Fruit fly (Drosophila melanogaster) ovary, adult (tissue): ENCODE measurements around the gene PsGEF.

Experiments used
- CG17801 ChIP-seq: fragments of 200-800 bp; optimal IDR thresholded peaks from 2 replicates; lab custom pipeline; 2019; ENCODE audit warnings: missing biosample characterization, mild to moderate bottlenecking, missing genetic modification characterization, moderate library complexity; ENCODE audit not compliant: partially characterized antibody

Gene PsGEF

DNA sequence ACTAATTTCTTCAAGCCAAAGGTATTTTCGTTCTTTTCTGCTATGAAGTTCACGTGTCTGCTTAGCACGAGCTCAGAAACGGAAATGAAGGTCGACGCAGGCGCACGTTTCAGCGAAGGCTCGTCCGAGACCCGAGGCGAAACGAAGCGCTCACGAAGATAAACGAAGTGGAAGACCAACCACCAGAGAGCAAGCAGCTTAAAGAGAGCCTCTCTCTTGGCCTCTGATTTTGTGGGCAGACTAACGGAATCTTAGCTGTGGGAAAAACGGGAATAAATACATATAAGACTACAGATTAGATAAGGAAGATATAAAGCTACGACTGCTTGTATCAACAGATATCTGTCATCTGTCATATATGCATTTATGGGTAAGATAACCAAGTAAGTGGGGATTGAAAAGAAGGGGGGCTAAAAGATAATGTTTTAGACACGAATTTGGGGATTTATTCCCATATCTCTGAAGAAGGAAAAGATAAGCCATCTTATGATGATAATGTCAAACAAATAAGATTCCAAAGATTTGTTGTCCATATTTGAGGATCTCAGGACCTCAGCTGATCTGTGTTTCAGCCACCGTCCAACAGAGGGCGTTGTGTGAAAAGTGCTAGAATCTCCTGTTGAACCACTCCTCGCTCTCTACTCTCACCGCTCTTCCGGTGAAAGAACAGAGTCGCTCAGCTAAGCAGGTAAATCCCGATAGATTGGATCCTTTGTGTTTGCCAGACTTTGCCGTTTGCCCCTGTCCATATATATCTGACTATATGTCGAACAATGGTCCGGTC, at the start of gene PsGEF:
Gene PsGEF, minus strand, starts transcription at position 86 of the 784 bp plus-strand sequence.
- TF ChIP-seq CG17801: no peak

dm6 chrX:2434913-2435312, 47.4 kb upstream of the PsGEF start:
- TF ChIP-seq CG17801: no peak

DNA sequence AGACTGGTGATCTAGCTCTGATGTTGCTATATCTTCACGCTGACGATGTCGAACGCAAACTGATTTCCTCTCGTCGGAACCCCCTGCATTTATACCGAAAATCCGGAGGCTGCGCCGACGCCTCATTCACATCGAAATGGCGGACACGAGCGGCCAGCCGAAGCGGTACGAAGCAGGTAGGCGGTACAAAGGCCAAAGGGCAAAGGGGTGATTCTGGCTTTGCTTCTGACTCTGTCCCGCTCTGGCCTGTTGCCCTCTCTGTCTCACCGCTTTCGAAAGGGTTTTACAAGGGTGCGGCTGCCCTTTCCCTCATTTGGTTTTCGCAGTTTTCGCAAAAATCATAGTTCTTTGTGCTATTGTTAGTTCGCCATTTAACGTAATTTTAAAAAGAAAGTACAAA, 41.4 kb upstream of the PsGEF start, which contains the start of gene gt:
Gene gt, minus strand, starts transcription at position 65 of the 400 bp plus-strand sequence.
- no peak for TF ChIP-seq CG17801

DNA sequence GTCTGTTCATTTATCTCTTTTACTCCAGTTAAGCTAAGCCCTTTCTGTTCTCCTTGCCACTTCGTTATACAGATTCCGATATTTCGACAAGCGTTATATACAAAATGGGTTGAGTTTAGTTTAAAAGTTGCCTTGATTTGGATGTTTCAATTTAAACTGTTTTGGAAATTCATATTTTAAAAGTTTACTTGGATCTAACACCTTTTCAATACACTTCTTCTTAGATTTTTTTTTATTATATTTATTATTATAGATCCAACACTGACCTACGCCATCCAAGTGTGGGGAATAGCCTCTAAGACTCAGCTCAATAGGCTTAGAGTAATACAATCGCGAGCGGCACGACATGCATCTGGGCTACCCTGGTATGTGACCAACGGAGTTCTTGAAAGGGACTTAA, 38.3 kb upstream of the PsGEF start, which contains the start of gene CG32797:
Gene CG32797, minus strand, starts transcription at position 101 of the 400 bp plus-strand sequence.
- TF ChIP-seq CG17801: no peak

- no peak for TF ChIP-seq CG17801
These were observed 32.1 kb upstream of the PsGEF start for dm6 chrX:2419518-2419917.

dm6 chrX:2410805-2411204, 23.3 kb upstream of the PsGEF start, which contains the start of gene CG12496:
Gene CG12496 (minus strand): TSS chrX:2410901.
- TF ChIP-seq CG17801: no peak

DNA sequence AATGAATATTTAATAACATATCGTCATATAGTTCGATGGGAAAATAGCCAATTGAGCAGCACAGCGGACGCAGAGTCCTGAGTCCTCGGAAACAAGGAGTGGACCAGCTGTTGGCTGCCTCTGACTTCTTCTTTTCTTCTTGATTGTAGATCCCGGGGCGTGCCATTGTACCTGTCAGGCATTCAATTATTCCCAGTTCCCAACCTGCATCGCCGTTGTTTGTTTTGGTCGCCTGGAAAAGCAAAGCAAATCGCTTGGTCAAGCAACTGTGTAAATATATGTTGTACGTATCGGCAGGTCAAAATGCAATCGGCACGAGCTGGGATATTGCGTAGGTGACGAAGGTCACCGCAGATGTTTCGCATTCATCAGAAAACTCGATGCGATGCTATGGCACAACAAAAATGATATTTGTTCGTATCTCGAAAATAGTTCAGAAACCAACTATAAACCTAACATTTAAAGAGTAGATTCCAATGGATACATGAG, 21.3 kb upstream of the PsGEF start:
- TF ChIP-seq CG17801: no peak

DNA sequence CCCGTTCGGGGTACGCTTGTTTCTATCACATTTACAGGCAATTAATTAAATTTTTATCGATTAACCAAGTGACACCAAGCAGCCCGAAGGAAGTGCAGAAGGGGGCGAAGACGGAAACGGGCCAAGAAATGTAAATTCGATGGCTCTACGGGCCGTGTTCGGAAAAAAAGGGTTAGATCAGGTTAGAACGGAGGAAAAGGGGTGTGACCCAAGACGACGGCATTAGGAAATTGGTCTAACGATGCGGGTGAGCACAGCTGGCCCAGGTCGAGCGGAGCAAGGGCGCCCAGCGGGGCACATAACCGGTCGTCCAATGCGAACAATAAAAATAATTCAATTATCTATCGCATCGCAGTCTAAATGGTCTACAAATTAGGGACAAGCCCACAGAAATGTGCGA, 12.0 kb upstream of the PsGEF start:
- no peak for TF ChIP-seq CG17801

dm6 chrX:2396204-2396882, 8.9 kb upstream of the PsGEF start:
- no peak for TF ChIP-seq CG17801

- TF ChIP-seq CG17801: no peak
These were observed 7.1 kb upstream of the PsGEF start for dm6 chrX:2394516-2394915.

- TF ChIP-seq CG17801: no peak
These were observed 4.2 kb downstream of the PsGEF start for dm6 chrX:2383121-2383848.

- TF ChIP-seq CG17801: no peak
These were observed 21.3 kb downstream of the PsGEF start, which contains the start of gene CG2841 for dm6 chrX:2366171-2366570. Gene CG2841 (minus strand): TSS chrX:2366356.

DNA sequence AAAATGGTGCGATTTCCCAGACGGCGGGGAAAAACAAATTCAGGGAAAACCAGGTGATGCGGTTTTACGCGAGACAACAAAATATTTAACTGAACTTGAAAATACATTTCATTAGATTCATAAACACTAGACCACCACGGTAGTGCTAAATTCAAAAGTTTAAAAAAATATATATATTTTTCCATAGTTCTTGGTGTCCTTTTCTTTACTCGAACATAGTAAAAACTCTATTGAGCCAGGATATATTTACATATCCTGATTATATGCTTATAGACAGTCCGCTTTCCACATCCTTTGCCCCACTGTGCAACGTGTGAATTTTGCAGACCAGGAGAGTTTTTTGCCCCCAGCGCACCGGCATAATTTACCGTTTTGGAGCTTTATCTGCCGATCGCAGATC, 22.1 kb downstream of the PsGEF start:
- no peak for TF ChIP-seq CG17801

DNA sequence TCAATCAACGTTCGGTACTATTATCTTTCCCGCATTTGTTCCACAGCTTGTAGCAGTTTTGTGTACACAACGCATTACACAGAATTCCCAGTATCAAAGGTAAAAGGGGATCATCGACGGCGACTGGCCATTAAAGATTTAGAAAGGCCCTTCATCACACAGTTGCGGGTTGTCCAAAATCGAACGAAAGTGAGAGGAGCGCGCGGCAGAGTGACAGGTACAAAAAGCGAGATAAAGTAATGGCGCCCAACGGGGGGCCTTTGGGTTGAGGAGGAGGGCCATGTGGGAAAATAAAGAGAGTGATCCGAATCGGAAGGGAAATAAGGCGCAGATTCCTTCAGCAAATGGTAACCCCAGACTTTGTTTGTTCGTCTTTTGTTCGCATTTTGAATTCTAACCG, 23.7 kb downstream of the PsGEF start:
- no peak for TF ChIP-seq CG17801

dm6 chrX:2362414-2362813, 25.1 kb downstream of the PsGEF start:
- no peak for TF ChIP-seq CG17801

DNA sequence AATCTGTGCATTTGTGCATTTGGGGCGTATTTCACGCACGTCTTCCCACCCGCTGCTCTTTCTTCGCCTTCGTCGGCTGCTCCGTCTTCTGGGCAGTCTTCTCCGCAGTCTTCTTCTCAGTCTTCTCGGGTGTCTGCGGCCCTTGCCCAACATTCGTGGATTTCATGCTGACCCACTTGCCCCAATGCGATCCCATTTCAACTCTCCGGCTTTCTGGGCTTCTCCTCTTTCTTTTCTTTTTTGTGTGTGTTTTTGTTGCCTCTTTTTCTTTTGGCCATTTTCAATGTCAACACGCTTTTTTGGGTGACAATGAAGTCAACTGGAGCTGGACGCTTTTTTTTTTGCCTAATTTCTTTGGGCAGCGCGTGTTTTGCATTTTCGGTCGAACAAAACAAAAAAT, 26.5 kb downstream of the PsGEF start:
- TF ChIP-seq CG17801: peak; percentile 10

DNA sequence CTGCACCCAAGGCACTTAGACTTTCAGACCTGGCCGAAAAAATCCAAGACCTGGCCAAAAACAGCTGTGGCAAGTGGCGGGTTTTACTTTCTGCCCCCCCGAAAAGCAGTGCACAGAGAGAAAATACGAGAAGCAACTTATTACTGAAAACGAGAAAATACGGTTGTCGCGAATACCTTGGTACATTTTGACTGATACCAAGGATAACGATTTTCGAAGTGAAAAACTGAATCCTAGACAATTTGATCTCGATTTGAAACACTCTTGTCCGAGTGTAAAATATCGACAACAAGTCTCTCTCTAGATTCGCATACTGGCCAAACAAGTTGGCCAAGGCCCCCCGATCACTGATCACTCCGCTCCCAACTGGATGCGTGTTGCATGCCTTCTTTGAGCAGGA, 27.6 kb downstream of the PsGEF start:
- TF ChIP-seq CG17801: no peak
